Worm (Caenorhabditis elegans) whole organism, L1 larva: Measurements from ENCODE around the gene rfc-2.
A peak's percentile ranks its signal among the peaks of the same experiment; 100 is the strongest.

Source experiments
- C04F5.9 ChIP-seq: sonication (generic microtip); optimal IDR thresholded peaks from 2 replicates; lab custom pipeline; 2016; ENCODE audit warnings: missing genetic modification characterization, missing compliant biosample characterization
- F16B12.6 ChIP-seq: fragments of 150-350 bp; optimal IDR thresholded peaks from 2 replicates; lab custom pipeline; 2014; ENCODE audit warnings: missing biosample characterization, missing genetic modification characterization
- aly-2 ChIP-seq: fragments of 150-350 bp; optimal IDR thresholded peaks from 2 replicates; lab custom pipeline; 2014; ENCODE audit warnings: missing biosample characterization, missing genetic modification characterization
- blmp-1 ChIP-seq: fragments of 150-350 bp; optimal IDR thresholded peaks from 2 replicates; lab custom pipeline; 2014; ENCODE audit warnings: missing biosample characterization, missing genetic modification characterization
- ceh-63 ChIP-seq: fragments of 200-800 bp; sonication (Bioruptor generic); optimal IDR thresholded peaks from 2 replicates; lab custom pipeline; 2018; ENCODE audit warnings: mild to moderate bottlenecking, missing genetic modification characterization, missing compliant biosample characterization
- ceh-82 ChIP-seq, 3 experiments: fragments of 150-350 bp in 1 of 3; sonication (generic microtip) in 2 of 3; optimal IDR thresholded peaks; 2 replicates each; lab custom pipeline; 2014 to 2017; ENCODE audit warnings: missing biosample characterization in 3 of 3, missing genetic modification characterization in 3 of 3
- ceh-88 ChIP-seq: fragments of 200-800 bp; sonication (Bioruptor generic); IDR thresholded peaks from 2 replicates; pipeline ENCODE4 v1.3.6; 2022; ENCODE audit warnings: missing genetic modification characterization, missing compliant biosample characterization
- ceh-90 ChIP-seq: sonication (generic microtip); optimal IDR thresholded peaks from 2 replicates; lab custom pipeline; 2016; ENCODE audit warnings: missing genetic modification characterization, missing compliant biosample characterization
- dpl-1 ChIP-seq, 3 experiments: fragments of 150-350 bp in 2 of 3; sonication (generic microtip) in 1 of 3; optimal IDR thresholded peaks; 2 replicates each; lab custom pipeline; 2014 to 2017; ENCODE audit warnings: missing biosample characterization in 3 of 3, missing genetic modification characterization in 3 of 3, missing genetic modification reagents in 3 of 3
- efl-1 ChIP-seq, 4 experiments: fragments of 150-350 bp; optimal IDR thresholded peaks in 3 of 4; peaks in 1 of 4; 1 replicate in 1 of 4; 2 replicates in 3 of 4; lab custom pipeline; 2014; ENCODE audit warnings: missing biosample characterization in 2 of 4, missing genetic modification characterization in 2 of 4, missing genetic modification reagents in 2 of 4
- efl-3 ChIP-seq: fragments of 200-800 bp; sonication (Bioruptor generic); optimal IDR thresholded peaks from 2 replicates; lab custom pipeline; 2018; ENCODE audit warnings: mild to moderate bottlenecking, missing genetic modification characterization, missing compliant biosample characterization
- egl-13 ChIP-seq: sonication (generic microtip); optimal IDR thresholded peaks from 2 replicates; lab custom pipeline; 2016; ENCODE audit warnings: missing genotype, missing genetic modification reagents, missing genetic modification characterization, missing compliant biosample characterization
- elt-2 ChIP-seq: sonication (generic microtip); optimal IDR thresholded peaks from 2 replicates; lab custom pipeline; 2016; ENCODE audit warnings: missing genetic modification characterization, mild to moderate bottlenecking, inconsistent platforms, missing compliant biosample characterization, missing genetic modification reagents
- elt-3 ChIP-seq, 6 experiments: fragments of 150-350 bp in 1 of 6; sonication (generic microtip); optimal IDR thresholded peaks; 2 replicates each; lab custom pipeline; 2017 to 2018; ENCODE audit warnings: missing biosample characterization in 6 of 6, missing genetic modification characterization in 6 of 6, inconsistent platforms in 1 of 6
- fkh-10 ChIP-seq: sonication (generic microtip); optimal IDR thresholded peaks from 2 replicates; lab custom pipeline; 2017; ENCODE audit warnings: missing biosample characterization, missing genetic modification reagents, missing genetic modification characterization
- fkh-4 ChIP-seq: sonication (generic microtip); optimal IDR thresholded peaks from 2 replicates; lab custom pipeline; 2016; ENCODE audit warnings: missing compliant biosample characterization, missing genetic modification characterization, borderline replicate concordance
- hpl-2 ChIP-seq: fragments of 150-350 bp; optimal IDR thresholded peaks from 2 replicates; lab custom pipeline; 2014; ENCODE audit warnings: missing biosample characterization, missing genetic modification reagents, missing genetic modification characterization
- irx-1 ChIP-seq: sonication (generic microtip); optimal IDR thresholded peaks from 2 replicates; lab custom pipeline; 2016; ENCODE audit warnings: missing genetic modification characterization, missing compliant biosample characterization
- isw-1 ChIP-seq: fragments of 200-800 bp; sonication (Bioruptor generic); IDR thresholded peaks from 2 replicates; pipeline ENCODE4 v1.3.6; 2022; ENCODE audit warnings: missing genetic modification characterization, missing compliant biosample characterization
- lin-13 ChIP-seq: fragments of 150-350 bp; optimal IDR thresholded peaks from 2 replicates; lab custom pipeline; 2014; ENCODE audit warnings: missing biosample characterization, missing genetic modification reagents, missing genetic modification characterization
- lin-15B ChIP-seq: fragments of 150-350 bp; sonication (generic microtip); optimal IDR thresholded peaks from 3 replicates; lab custom pipeline; 2014; ENCODE audit warnings: missing biosample characterization, missing genetic modification characterization
- lin-35 ChIP-seq, 2 experiments: fragments of 150-350 bp; optimal IDR thresholded peaks; 2 replicates each; lab custom pipeline; 2014; ENCODE audit warnings: missing biosample characterization in 2 of 2, missing genetic modification characterization in 2 of 2, missing genetic modification reagents in 2 of 2
- lin-39 ChIP-seq: fragments of 150-350 bp; optimal IDR thresholded peaks from 2 replicates; lab custom pipeline; 2014; ENCODE audit warnings: missing biosample characterization, missing genetic modification reagents, missing genetic modification characterization
- lir-3 ChIP-seq: sonication (generic microtip); optimal IDR thresholded peaks from 2 replicates; lab custom pipeline; 2016; ENCODE audit warnings: mild to moderate bottlenecking, missing genetic modification characterization, moderate library complexity, missing compliant biosample characterization; ENCODE audit not compliant: poor library complexity
- lsy-2 ChIP-seq, 2 experiments: fragments of 150-350 bp; optimal IDR thresholded peaks; 2 replicates each; lab custom pipeline; 2014; ENCODE audit warnings: missing biosample characterization in 2 of 2, missing genetic modification characterization in 2 of 2
- mdl-1 ChIP-seq, 2 experiments: fragments of 150-350 bp; optimal IDR thresholded peaks; 2 replicates each; lab custom pipeline; 2014 to 2017; ENCODE audit warnings: missing biosample characterization in 2 of 2, missing genetic modification characterization in 2 of 2, inconsistent platforms in 1 of 2
- mep-1 ChIP-seq: fragments of 150-350 bp; optimal IDR thresholded peaks from 2 replicates; lab custom pipeline; 2014; ENCODE audit warnings: missing biosample characterization, missing genetic modification characterization
- nhr-76 ChIP-seq: sonication (generic microtip); optimal IDR thresholded peaks from 2 replicates; lab custom pipeline; 2017; ENCODE audit warnings: missing biosample characterization, missing genetic modification characterization
- nhr-77 ChIP-seq: fragments of 150-350 bp; optimal IDR thresholded peaks from 2 replicates; lab custom pipeline; 2014; ENCODE audit warnings: missing biosample characterization, missing genetic modification characterization
- nhr-84 ChIP-seq: sonication (generic microtip); optimal IDR thresholded peaks from 2 replicates; lab custom pipeline; 2017; ENCODE audit warnings: missing biosample characterization, missing genetic modification characterization
- nhr-85 ChIP-seq: sonication (generic microtip); peaks from one replicate; lab custom pipeline; 2016; ENCODE audit warnings: missing genetic modification characterization, inconsistent platforms, missing compliant biosample characterization
- nhr-90 ChIP-seq: sonication (generic microtip); optimal IDR thresholded peaks from 2 replicates; lab custom pipeline; 2016; ENCODE audit warnings: mild to moderate bottlenecking, missing genetic modification characterization, missing compliant biosample characterization; ENCODE audit not compliant: poor library complexity
- pax-3 ChIP-seq: fragments of 200-800 bp; sonication (Bioruptor generic); optimal IDR thresholded peaks from 2 replicates; lab custom pipeline; 2018; ENCODE audit warnings: mild to moderate bottlenecking, missing genetic modification characterization, moderate library complexity, missing compliant biosample characterization
- skn-1 ChIP-seq: fragments of 150-350 bp; optimal IDR thresholded peaks from 2 replicates; lab custom pipeline; 2014; ENCODE audit warnings: missing biosample characterization, missing genetic modification characterization
- snpc-4 ChIP-seq: fragments of 150-350 bp; optimal IDR thresholded peaks from 2 replicates; lab custom pipeline; 2014; ENCODE audit warnings: missing biosample characterization, missing genetic modification characterization
- snu-23 ChIP-seq: sonication (generic microtip); optimal IDR thresholded peaks from 2 replicates; lab custom pipeline; 2016; ENCODE audit warnings: missing genetic modification characterization, missing compliant biosample characterization
- swsn-7 ChIP-seq: sonication (generic microtip); optimal IDR thresholded peaks from 2 replicates; lab custom pipeline; 2016; ENCODE audit warnings: missing genetic modification characterization, missing compliant biosample characterization
- tbx-2 ChIP-seq: sonication (generic microtip); optimal IDR thresholded peaks from 2 replicates; lab custom pipeline; 2016; ENCODE audit warnings: missing genetic modification characterization, missing compliant biosample characterization
- unc-62 ChIP-seq: fragments of 150-350 bp; optimal IDR thresholded peaks from 2 replicates; lab custom pipeline; 2014; ENCODE audit warnings: missing biosample characterization, missing genetic modification reagents, missing genetic modification characterization
- unc-86 ChIP-seq: sonication (generic microtip); optimal IDR thresholded peaks from 2 replicates; lab custom pipeline; 2016; ENCODE audit warnings: missing genetic modification characterization, missing compliant biosample characterization
- unc-98 ChIP-seq: fragments of 200-800 bp; sonication (Bioruptor generic); IDR thresholded peaks from 2 replicates; pipeline ENCODE4 v1.3.6; 2022; ENCODE audit warnings: missing genetic modification characterization, missing compliant biosample characterization
- vab-15 ChIP-seq: sonication (generic microtip); optimal IDR thresholded peaks from 2 replicates; lab custom pipeline; 2017; ENCODE audit warnings: missing genotype, mild to moderate bottlenecking, missing genetic modification characterization, missing compliant biosample characterization
- xbp-1 ChIP-seq: sonication (generic microtip); optimal IDR thresholded peaks from 2 replicates; lab custom pipeline; 2016; ENCODE audit warnings: missing genetic modification characterization, missing compliant biosample characterization
- zip-4 ChIP-seq: fragments of 200-800 bp; sonication (Bioruptor generic); optimal IDR thresholded peaks from 2 replicates; lab custom pipeline; 2018; ENCODE audit warnings: mild to moderate bottlenecking, missing genetic modification characterization, moderate library complexity, missing compliant biosample characterization

rfc-2 gene

ce11 chrIV:1309600-1310207 is 37.4 kb upstream of the rfc-2 start, which contains the start of the genes ddx-46 and F53H1.4:
Gene ddx-46, minus strand, starts transcription at chrIV:1309650.
Gene F53H1.4, plus strand, starts transcription at chrIV:1310166.
- peak; percentile 24 for TF ChIP-seq fkh-4
- peak; percentile 79 for TF ChIP-seq lin-15B (tag; lab: Kevin White, UChicago)
- peak; percentile 88 to 93 for TF ChIP-seq lin-35 (GFP tag; optimal IDR thresholded peaks at IDR 0.05; lab: Kevin White, UChicago)
- TF ChIP-seq fkh-10 (GFP tag; lab: Kevin White, UChicago) = no peak
- TF ChIP-seq nhr-77 (tag; lab: Kevin White, UChicago) = peak; percentile 13
- TF ChIP-seq vab-15 (tag; lab: Kevin White, UChicago) = no peak
- peak; percentile 33 for TF ChIP-seq lin-13 (GFP tag; lab: Kevin White, UChicago)
- TF ChIP-seq lsy-2 (tag; optimal IDR thresholded peaks at IDR 0.05; lab: Kevin White, UChicago) = peak; percentile 60 to 66
- TF ChIP-seq swsn-7 = no peak
- TF ChIP-seq zip-4 (GFP tag; lab: Kevin White, UChicago) = no peak
- TF ChIP-seq C04F5.9 (tag; lab: Kevin White, UChicago) = no peak
- peak; percentile 32 for TF ChIP-seq unc-86
- TF ChIP-seq hpl-2 (GFP tag; lab: Kevin White, UChicago) = no peak
- no peak for TF ChIP-seq elt-2 (tag; lab: Kevin White, UChicago)
- TF ChIP-seq isw-1 (GFP tag; lab: Robert Waterston, UW) = peak; percentile 57
- peak; percentile 48 for TF ChIP-seq nhr-85 (tag; lab: Kevin White, UChicago)
- TF ChIP-seq mep-1 (tag; lab: Kevin White, UChicago) = peak; percentile 43
- TF ChIP-seq unc-62 (GFP tag; lab: Kevin White, UChicago) = no peak
- TF ChIP-seq nhr-84 (tag; lab: Kevin White, UChicago) = no peak
- TF ChIP-seq egl-13 (tag; lab: Kevin White, UChicago) = peak; percentile 10
- TF ChIP-seq snpc-4 (tag; lab: Kevin White, UChicago) = no peak
- TF ChIP-seq skn-1 (tag; lab: Kevin White, UChicago) = peak; percentile 34
- TF ChIP-seq F16B12.6 = peak; percentile 33
- TF ChIP-seq irx-1 (tag; lab: Kevin White, UChicago) = peak; percentile 43
- TF ChIP-seq xbp-1 (tag; lab: Kevin White, UChicago) = peak; percentile 40
- peak; percentile 58 for TF ChIP-seq snu-23
- peak; percentile 32 for TF ChIP-seq lin-39 (tag; lab: Kevin White, UChicago)
- no peak for TF ChIP-seq efl-3 (GFP tag; lab: Kevin White, UChicago)
- TF ChIP-seq mdl-1 (tag; optimal IDR thresholded peaks at IDR 0.05; lab: Kevin White, UChicago) = peak in 1 of 2 experiments; percentile 31
- TF ChIP-seq ceh-82 (tag; optimal IDR thresholded peaks at IDR 0.05; lab: Kevin White, UChicago) = peak; percentile 46 to 70 (median 62)
- TF ChIP-seq elt-3 (tag; optimal IDR thresholded peaks at IDR 0.05; lab: Kevin White, UChicago) = no peak
- peak; percentile 91 to 94 for TF ChIP-seq efl-1 (optimal IDR thresholded peaks at IDR 0.05; lab: Kevin White, UChicago)
- TF ChIP-seq efl-1 (GFP tag; optimal IDR thresholded peaks at IDR 0.05 in 1 of 2; lab: Kevin White, UChicago) = peak; percentile 94 to 99
- TF ChIP-seq tbx-2 = peak; percentile 48
- peak; percentile 90 to 92 (median 92) for TF ChIP-seq dpl-1 (GFP tag; optimal IDR thresholded peaks at IDR 0.05; lab: Kevin White, UChicago)

- TF ChIP-seq efl-1 (optimal IDR thresholded peaks at IDR 0.05; lab: Kevin White, UChicago) (peak in 1 of 2 experiments; percentile 11), efl-1 (GFP tag; optimal IDR thresholded peaks at IDR 0.05 in 1 of 2; lab: Kevin White, UChicago) (peak; percentile 1 to 95), dpl-1 (GFP tag; optimal IDR thresholded peaks at IDR 0.05; lab: Kevin White, UChicago) (peak in 2 of 3 experiments; percentile 49 to 54), fkh-10 (GFP tag; lab: Kevin White, UChicago) (no peak), lsy-2 (tag; optimal IDR thresholded peaks at IDR 0.05; lab: Kevin White, UChicago) (no peak)
Measured at ce11 chrIV:1310337-1310736, 36.8 kb upstream of the rfc-2 start.

ce11 chrIV:1328682-1329212 is 18.4 kb upstream of the rfc-2 start, which contains the start of gene F53H1.3:
Gene F53H1.3, plus strand, starts transcription at chrIV:1329162.
- TF ChIP-seq ceh-82 (tag; optimal IDR thresholded peaks at IDR 0.05; lab: Kevin White, UChicago) = peak in 2 of 3 experiments; percentile 16 to 29
- peak; percentile 55 for TF ChIP-seq snu-23
- peak; percentile 14 for TF ChIP-seq ceh-63 (GFP tag; lab: Kevin White, UChicago)
- no peak for TF ChIP-seq snpc-4 (tag; lab: Kevin White, UChicago)
- TF ChIP-seq nhr-85 (tag; lab: Kevin White, UChicago) = peak; percentile 77
- no peak for TF ChIP-seq unc-98 (GFP tag; lab: Robert Waterston, UW)
- no peak for TF ChIP-seq nhr-90
- TF ChIP-seq skn-1 (tag; lab: Kevin White, UChicago) = no peak
- no peak for TF ChIP-seq pax-3 (tag; lab: Kevin White, UChicago)
- TF ChIP-seq unc-62 (GFP tag; lab: Kevin White, UChicago) = no peak
- TF ChIP-seq lir-3 = no peak
- TF ChIP-seq lin-39 (tag; lab: Kevin White, UChicago) = no peak
- TF ChIP-seq lsy-2 (tag; optimal IDR thresholded peaks at IDR 0.05; lab: Kevin White, UChicago) = peak; percentile 70 to 89
- no peak for TF ChIP-seq blmp-1 (tag; lab: Kevin White, UChicago)
- TF ChIP-seq nhr-84 (tag; lab: Kevin White, UChicago) = no peak
- peak; percentile 60 for TF ChIP-seq lin-13 (GFP tag; lab: Kevin White, UChicago)
- no peak for TF ChIP-seq aly-2
- peak; percentile 16 for TF ChIP-seq F16B12.6
- TF ChIP-seq dpl-1 (GFP tag; optimal IDR thresholded peaks at IDR 0.05; lab: Kevin White, UChicago) = peak; percentile 40 to 66 (median 62)
- TF ChIP-seq nhr-76 (tag; lab: Kevin White, UChicago) = no peak
- no peak for TF ChIP-seq ceh-88 (GFP tag; lab: Robert Waterston, UW)
- no peak for TF ChIP-seq C04F5.9 (tag; lab: Kevin White, UChicago)
- TF ChIP-seq ceh-90 (tag; lab: Kevin White, UChicago) = peak; percentile 40
